Worm (Caenorhabditis elegans) whole organism, L4 larva: ENCODE data around the gene ugt-34.
"Not testable (repeated sequence)": the region's sequence is repeated elsewhere in the genome, so short reads cannot be mapped to it uniquely, and the experiment has no call there.

ENCODE experiments used
- F26F4.8 ChIP-seq: fragments of 200-800 bp; sonication (Bioruptor generic); conservative IDR thresholded peaks from 2 replicates; pipeline ENCODE4 v1.3.6; 2022; ENCODE audit warnings: missing genetic modification characterization, missing compliant biosample characterization
- F44E2.7 ChIP-seq: fragments of 200-800 bp; sonication (Bioruptor generic); IDR thresholded peaks from 2 replicates; pipeline ENCODE4 v2.1.2; 2022; ENCODE audit warnings: missing genetic modification characterization, missing compliant biosample characterization
- Y5F2A.4 ChIP-seq: fragments of 200-800 bp; sonication (Bioruptor generic); optimal IDR thresholded peaks from 2 replicates; lab custom pipeline; 2018; ENCODE audit warnings: mild to moderate bottlenecking, missing genetic modification characterization, missing compliant biosample characterization
- aha-1 ChIP-seq: fragments of 150-350 bp; peaks from one replicate; lab custom pipeline; 2014; ENCODE audit warnings: missing biosample characterization, missing genetic modification characterization
- aly-2 ChIP-seq: sonication (generic microtip); optimal IDR thresholded peaks from 2 replicates; lab custom pipeline; 2018; ENCODE audit warnings: missing biosample characterization, missing genetic modification characterization
- ceh-28 ChIP-seq: fragments of 150-350 bp; optimal IDR thresholded peaks from 2 replicates; lab custom pipeline; 2014; ENCODE audit warnings: missing biosample characterization, missing genetic modification reagents, missing genetic modification characterization
- ceh-62 ChIP-seq: sonication (generic microtip); optimal IDR thresholded peaks from 2 replicates; lab custom pipeline; 2017; ENCODE audit warnings: missing biosample characterization, missing genetic modification characterization
- ceh-82 ChIP-seq: sonication (generic microtip); optimal IDR thresholded peaks from 2 replicates; lab custom pipeline; 2017; ENCODE audit warnings: missing biosample characterization, missing genetic modification characterization
- ces-1 ChIP-seq: fragments of 150-350 bp; sonication (generic microtip); optimal IDR thresholded peaks from 4 replicates; lab custom pipeline; 2014; ENCODE audit warnings: missing biosample characterization, missing genetic modification reagents, missing genetic modification characterization
- ctbp-1 ChIP-seq: fragments of 200-800 bp; sonication (Bioruptor generic); IDR thresholded peaks from 2 replicates; pipeline ENCODE4 v1.3.6; 2022; ENCODE audit warnings: missing genetic modification reagents, missing genetic modification characterization, missing compliant biosample characterization
- daf-19 ChIP-seq: fragments of 200-800 bp; sonication (Bioruptor generic); conservative IDR thresholded peaks from 2 replicates; pipeline ENCODE4 v1.3.6; 2022; ENCODE audit warnings: missing genetic modification characterization, missing compliant biosample characterization
- daf-8 ChIP-seq: fragments of 200-800 bp; sonication (Bioruptor generic); IDR thresholded peaks from 2 replicates; pipeline ENCODE4 v1.3.6; 2022; ENCODE audit warnings: missing genetic modification characterization, missing compliant biosample characterization
- dpl-1 ChIP-seq: fragments of 150-350 bp; optimal IDR thresholded peaks from 2 replicates; lab custom pipeline; 2014; ENCODE audit warnings: missing biosample characterization, missing genetic modification reagents, missing genetic modification characterization
- egl-43 ChIP-seq: fragments of 200-800 bp; sonication (Bioruptor generic); IDR thresholded peaks from 2 replicates; pipeline ENCODE4 v1.3.6; 2022; ENCODE audit warnings: missing genetic modification reagents, missing genetic modification characterization, missing compliant biosample characterization
- fkh-10 ChIP-seq: fragments of 150-350 bp; optimal IDR thresholded peaks from 2 replicates; lab custom pipeline; 2014; ENCODE audit warnings: missing biosample characterization, missing genetic modification reagents, missing genetic modification characterization
- hif-1 ChIP-seq, 2 experiments: sonication (generic microtip); optimal IDR thresholded peaks; 2 replicates each; lab custom pipeline; 2016 to 2017; ENCODE audit warnings: missing compliant biosample characterization in 2 of 2, missing genetic modification characterization in 2 of 2, missing genetic modification reagents in 2 of 2, missing genotype in 2 of 2, mild to moderate bottlenecking in 1 of 2
- jun-1 ChIP-seq: fragments of 150-350 bp; optimal IDR thresholded peaks from 2 replicates; lab custom pipeline; 2014; ENCODE audit warnings: missing biosample characterization, missing genetic modification reagents, missing genetic modification characterization
- lin-39 ChIP-seq: fragments of 150-350 bp; optimal IDR thresholded peaks from 2 replicates; lab custom pipeline; 2014; ENCODE audit warnings: missing biosample characterization, missing genetic modification reagents, missing genetic modification characterization
- mxl-3 ChIP-seq: fragments of 200-800 bp; sonication (Bioruptor generic); optimal IDR thresholded peaks from 2 replicates; lab custom pipeline; 2018; ENCODE audit warnings: mild to moderate bottlenecking, missing genetic modification characterization, missing compliant biosample characterization
- nhr-11 ChIP-seq: fragments of 150-350 bp; optimal IDR thresholded peaks from 2 replicates; lab custom pipeline; 2014; ENCODE audit warnings: missing biosample characterization, missing genetic modification characterization
- nhr-41 ChIP-seq: fragments of 200-800 bp; sonication (Bioruptor generic); IDR thresholded peaks from 2 replicates; pipeline ENCODE4 v1.3.6; 2022; ENCODE audit warnings: missing genetic modification reagents, missing genetic modification characterization, missing compliant biosample characterization
- nhr-42 ChIP-seq: fragments of 200-800 bp; sonication (Bioruptor generic); IDR thresholded peaks from 2 replicates; pipeline ENCODE4 v1.3.6; 2022; ENCODE audit warnings: missing genetic modification characterization, missing compliant biosample characterization
- nhr-48 ChIP-seq: sonication (generic microtip); optimal IDR thresholded peaks from 2 replicates; lab custom pipeline; 2016; ENCODE audit warnings: mild to moderate bottlenecking, missing genetic modification characterization, missing compliant biosample characterization
- pha-4 ChIP-seq, 2 experiments: fragments of 150-350 bp in 1 of 2; fragments of 200-800 bp in 1 of 2; sonication (Bioruptor generic) in 1 of 2; IDR thresholded peaks in 1 of 2; optimal IDR thresholded peaks in 1 of 2; 2 replicates each; pipeline versions ENCODE4 v1.3.6 to Lab custom; 2014 to 2022; ENCODE audit warnings: missing genetic modification characterization in 2 of 2, missing genetic modification reagents in 2 of 2, missing biosample characterization in 1 of 2, missing compliant biosample characterization in 1 of 2
- pqm-1 ChIP-seq: sonication (generic microtip); optimal IDR thresholded peaks from 2 replicates; lab custom pipeline; 2017; ENCODE audit warnings: missing biosample characterization, missing genetic modification characterization
- sdz-12 ChIP-seq: fragments of 200-800 bp; sonication (Bioruptor generic); optimal IDR thresholded peaks from 2 replicates; lab custom pipeline; 2018; ENCODE audit warnings: mild to moderate bottlenecking, missing genetic modification characterization, missing compliant biosample characterization
- snpc-1.2 ChIP-seq: fragments of 200-800 bp; sonication (Bioruptor generic); IDR thresholded peaks from 2 replicates; pipeline ENCODE4 v1.3.6; 2022; ENCODE audit warnings: missing genetic modification reagents, missing genetic modification characterization, missing compliant biosample characterization
- tag-97 ChIP-seq: fragments of 200-800 bp; sonication (Bioruptor generic); IDR thresholded peaks from 2 replicates; pipeline ENCODE4 v1.3.6; 2022; ENCODE audit warnings: missing genetic modification characterization, missing compliant biosample characterization
- unc-62 ChIP-seq, 3 experiments: fragments of 150-350 bp in 1 of 3; sonication (generic microtip); optimal IDR thresholded peaks in 2 of 3; peaks in 1 of 3; 1 replicate in 1 of 3; 2 replicates in 2 of 3; lab custom pipeline; 2014 to 2017; ENCODE audit warnings: missing biosample characterization in 3 of 3, missing genetic modification characterization in 3 of 3, missing genetic modification reagents in 3 of 3, missing genotype in 1 of 3
- zfp-2 ChIP-seq: sonication (generic microtip); optimal IDR thresholded peaks from 2 replicates; lab custom pipeline; 2016; ENCODE audit warnings: mild to moderate bottlenecking, missing genetic modification characterization, missing compliant biosample characterization
- zfp-3 ChIP-seq: fragments of 200-800 bp; sonication (Bioruptor generic); conservative IDR thresholded peaks from 2 replicates; pipeline ENCODE4 v1.3.6; 2022; ENCODE audit warnings: missing genetic modification reagents, missing genetic modification characterization, missing compliant biosample characterization
- ztf-7 ChIP-seq: fragments of 150-350 bp; optimal IDR thresholded peaks from 2 replicates; lab custom pipeline; 2014; ENCODE audit warnings: missing biosample characterization, missing genetic modification characterization

Gene ugt-34

DNA sequence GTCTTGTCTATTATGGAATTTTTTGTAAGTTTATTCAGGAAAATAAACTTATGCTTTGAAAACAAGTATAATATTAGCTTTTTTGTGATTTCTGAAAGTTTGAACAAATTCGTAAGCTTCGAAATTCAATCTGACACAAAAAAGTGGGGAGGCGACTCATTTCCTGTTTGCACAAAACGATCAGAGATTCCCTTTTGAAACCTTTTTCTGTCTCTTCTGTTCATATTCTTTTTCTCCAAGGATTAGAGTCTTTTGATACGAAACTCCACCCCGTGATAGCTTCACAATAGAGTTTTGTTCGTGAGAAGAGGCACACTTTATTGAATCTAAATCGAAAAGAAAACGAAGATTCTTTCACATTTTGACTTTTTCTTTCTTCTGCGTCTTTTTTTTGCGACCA, 15.8 kb downstream of the ugt-34 start:
- no peak for TF ChIP-seq lin-39
- TF ChIP-seq nhr-41 (GFP tag; lab: Robert Waterston, UW): no peak
- TF ChIP-seq ceh-62 (tag; lab: Kevin White, UChicago): no peak
- TF ChIP-seq ces-1: no peak
- TF ChIP-seq zfp-3 (GFP tag; lab: Robert Waterston, UW): no peak
- TF ChIP-seq aha-1: peak; percentile 73
- no peak for TF ChIP-seq ceh-28 (tag; lab: Kevin White, UChicago)
- TF ChIP-seq fkh-10 (GFP tag; lab: Kevin White, UChicago): peak; percentile 29
- no peak for TF ChIP-seq hif-1 (tag; optimal IDR thresholded peaks at IDR 0.05; lab: Kevin White, UChicago)
- no peak for TF ChIP-seq dpl-1 (GFP tag; lab: Kevin White, UChicago)
- no peak for TF ChIP-seq daf-8 (GFP tag; lab: Robert Waterston, UW)
- no peak for TF ChIP-seq egl-43
- no peak for TF ChIP-seq jun-1
- TF ChIP-seq F44E2.7 (GFP tag; lab: Robert Waterston, UW): no peak
- TF ChIP-seq tag-97 (GFP tag; lab: Robert Waterston, UW): no peak
- peak in 1 of 2 experiments; percentile 51 for TF ChIP-seq unc-62 (GFP tag; optimal IDR thresholded peaks at IDR 0.05 in 1 of 2; lab: Kevin White, UChicago)
- TF ChIP-seq unc-62 (tag; optimal IDR thresholded peaks at IDR 0.05; lab: Kevin White, UChicago): no peak
- TF ChIP-seq zfp-2 (tag; lab: Kevin White, UChicago): no peak

DNA sequence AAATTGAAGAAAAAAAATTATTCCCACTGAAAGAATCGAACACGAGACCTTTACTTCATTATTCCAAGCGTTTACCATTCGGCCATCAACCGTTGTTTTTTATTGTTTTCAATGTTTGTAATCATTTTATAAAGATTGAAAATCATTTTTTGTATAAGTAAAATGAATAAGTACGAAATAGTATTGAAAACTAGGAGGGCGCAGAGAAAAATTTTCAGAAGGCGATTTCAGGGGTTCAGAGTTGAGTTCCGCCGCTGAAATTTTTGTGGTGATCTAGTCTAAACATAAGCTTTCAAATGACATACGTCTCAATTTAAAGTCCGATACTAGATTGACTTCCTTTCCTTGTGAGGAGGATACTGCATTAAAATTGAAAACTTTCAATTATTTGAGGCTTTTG, 18.3 kb downstream of the ugt-34 start:
- 0 out of 2 replicates have a peak, but pooled peaks have one; percentile 33 for TF ChIP-seq F26F4.8
- peak; percentile 47; the same call in 1 of the 2 replicates for TF ChIP-seq pha-4 (GFP tag; IDR thresholded peaks at IDR 0.05; lab: Robert Waterston, UW)
- not testable (repeated sequence) for TF ChIP-seq pha-4 (tag; optimal IDR thresholded peaks at IDR 0.05; lab: Kevin White, UChicago)

DNA sequence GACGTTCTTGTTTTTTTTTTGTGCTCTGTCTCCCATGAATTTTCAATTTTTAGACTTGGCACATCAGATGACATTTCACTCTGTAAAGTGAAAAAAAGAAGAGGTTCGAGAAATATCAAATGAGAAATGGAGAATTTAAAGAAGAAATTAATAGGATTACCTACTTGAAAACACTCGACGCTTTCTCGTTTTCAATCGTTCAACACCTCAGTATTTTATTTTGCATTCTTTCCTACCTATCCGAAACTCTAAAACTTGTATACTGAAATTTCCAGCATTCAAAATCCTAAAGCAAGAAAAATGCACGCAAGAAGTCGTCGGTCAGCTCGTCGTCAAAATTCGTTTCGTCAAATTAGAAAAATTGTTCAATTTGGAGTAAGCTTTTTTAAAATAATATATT, 21.1 kb downstream of the ugt-34 start, which contains the start of gene kvs-2:
Gene kvs-2 (plus strand): TSS at position 301 of the 400 bp plus-strand sequence.
- no peak for TF ChIP-seq fkh-10 (GFP tag; lab: Kevin White, UChicago)

DNA sequence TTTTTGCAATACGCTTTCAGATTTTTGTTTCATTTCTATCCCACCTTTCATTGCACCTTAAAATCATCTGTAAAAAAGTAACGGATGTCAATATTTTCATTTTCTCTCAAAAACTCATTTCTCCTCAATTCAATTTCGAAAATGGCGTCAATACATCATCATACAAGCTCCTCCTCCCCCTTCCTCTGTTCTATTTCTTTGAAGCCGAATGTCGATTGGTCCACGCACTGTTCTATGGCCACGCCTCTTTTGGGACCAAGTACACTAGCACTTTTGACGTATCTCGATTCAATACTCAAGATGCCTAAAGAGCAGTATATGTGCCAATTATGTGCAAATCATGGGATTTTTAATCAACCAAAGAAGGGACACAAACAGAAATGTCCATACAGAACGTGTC, 24.0 kb downstream of the ugt-34 start, which contains the start of gene mab-23:
Gene mab-23 (plus strand): TSS at position 301 of the 400 bp plus-strand sequence.
- TF ChIP-seq ztf-7 (tag; lab: Kevin White, UChicago): no peak
- TF ChIP-seq dpl-1 (GFP tag; lab: Kevin White, UChicago): no peak
- no peak for TF ChIP-seq nhr-11 (tag; lab: Kevin White, UChicago)
- TF ChIP-seq ctbp-1 (GFP tag; lab: Robert Waterston, UW): no peak

DNA sequence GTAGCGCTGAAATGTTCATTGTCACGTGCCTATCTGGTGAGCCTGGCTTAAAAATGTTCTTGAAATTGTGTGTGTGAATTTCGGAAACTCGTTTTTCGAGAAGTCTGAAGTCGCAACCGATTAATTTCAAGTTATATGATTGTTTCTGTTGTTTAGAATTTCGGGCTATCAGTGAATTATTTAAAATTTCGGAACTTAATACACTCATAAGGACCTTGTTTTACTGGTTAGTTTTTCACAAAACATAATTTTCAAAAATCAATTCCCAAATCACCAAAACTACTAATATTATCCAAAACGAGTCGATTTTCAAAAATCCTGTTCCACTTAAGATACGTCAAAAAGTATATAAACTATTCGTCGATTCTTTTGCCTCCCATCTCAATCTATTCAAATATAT, 26.3 kb downstream of the ugt-34 start:
- TF ChIP-seq aha-1 (peak; percentile 42), sdz-12 (no peak), unc-62 (GFP tag; optimal IDR thresholded peaks at IDR 0.05 in 1 of 2; lab: Kevin White, UChicago) (peak in 1 of 2 experiments; percentile 98), unc-62 (tag; optimal IDR thresholded peaks at IDR 0.05; lab: Kevin White, UChicago) (no peak), nhr-48 (tag; lab: Kevin White, UChicago) (no peak)

DNA sequence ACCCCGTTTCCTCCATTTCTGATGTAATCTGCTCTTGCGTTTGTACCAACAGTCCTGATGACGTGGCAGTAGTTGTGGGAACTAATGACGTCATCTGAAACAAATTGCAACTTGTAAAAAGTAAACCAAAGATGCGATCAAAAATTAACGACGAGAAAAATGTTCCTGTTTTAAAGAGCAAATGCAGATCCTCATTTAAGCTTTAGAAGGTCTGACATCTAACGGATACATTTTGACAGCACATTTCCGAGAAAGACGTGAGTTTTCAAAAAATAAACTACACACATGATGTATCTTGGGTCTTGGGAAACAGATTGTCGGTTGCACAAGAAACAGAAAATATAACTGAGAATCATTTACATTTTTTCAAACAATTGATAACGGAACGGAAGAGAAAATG, 41.3 kb downstream of the ugt-34 start, which contains the start of gene H09F14.1:
Gene H09F14.1 (minus strand): TSS at position 101 of the 400 bp plus-strand sequence.
- TF ChIP-seq nhr-42 (GFP tag; lab: Robert Waterston, UW) (no peak), Y5F2A.4 (GFP tag; lab: Kevin White, UChicago) (no peak), mxl-3 (no peak), pqm-1 (tag; lab: Kevin White, UChicago) (no peak), ceh-82 (tag; lab: Kevin White, UChicago) (no peak), daf-19 (GFP tag; lab: Robert Waterston, UW) (no peak), tag-97 (GFP tag; lab: Robert Waterston, UW) (no peak), aly-2 (tag; lab: Kevin White, UChicago) (no peak), snpc-1.2 (GFP tag; lab: Robert Waterston, UW) (no peak)
